Worm (Caenorhabditis elegans) whole organism, late embryonic: ENCODE measurements around the gene calu-1.

ENCODE experiments used
- ceh-18 ChIP-seq: sonication (generic microtip); optimal IDR thresholded peaks from 2 replicates; lab custom pipeline; 2016; ENCODE audit warnings: missing genetic modification characterization, missing compliant biosample characterization
- ceh-6 ChIP-seq: fragments of 200-800 bp; sonication (Bioruptor generic); optimal IDR thresholded peaks from 2 replicates; lab custom pipeline; 2018; ENCODE audit warnings: mild to moderate bottlenecking, missing genetic modification characterization, missing compliant biosample characterization
- dmd-4 ChIP-seq: sonication (generic microtip); optimal IDR thresholded peaks from 2 replicates; lab custom pipeline; 2016; ENCODE audit warnings: borderline replicate concordance, missing genetic modification characterization, missing compliant biosample characterization
- fkh-10 ChIP-seq: fragments of 150-350 bp; optimal IDR thresholded peaks from 2 replicates; lab custom pipeline; 2014; ENCODE audit warnings: missing biosample characterization, missing genetic modification reagents, missing genetic modification characterization
- nhr-232 ChIP-seq: sonication (generic microtip); optimal IDR thresholded peaks from 2 replicates; lab custom pipeline; 2016; ENCODE audit warnings: missing genetic modification characterization, missing compliant biosample characterization
- pax-1 ChIP-seq: fragments of 150-350 bp; optimal IDR thresholded peaks from 2 replicates; lab custom pipeline; 2014; ENCODE audit warnings: missing biosample characterization, missing genetic modification characterization
- tbx-2 ChIP-seq: sonication (generic microtip); optimal IDR thresholded peaks from 2 replicates; lab custom pipeline; 2016; ENCODE audit warnings: missing genetic modification characterization, missing compliant biosample characterization

- no peak for TF ChIP-seq nhr-232 (tag; lab: Kevin White, UChicago)
- no peak for TF ChIP-seq fkh-10 (GFP tag; lab: Kevin White, UChicago)
- TF ChIP-seq ceh-18 (tag; lab: Kevin White, UChicago) = no peak
- no peak for TF ChIP-seq ceh-6 (GFP tag; lab: Kevin White, UChicago)
- TF ChIP-seq dmd-4 (tag; lab: Kevin White, UChicago) = no peak
- TF ChIP-seq tbx-2 (tag; lab: Kevin White, UChicago) = no peak
- TF ChIP-seq pax-1 (tag; lab: Kevin White, UChicago) = no peak
Measured at ce11 chrX:4932964-4933363, 37.7 kb downstream of the calu-1 start.
